Worm (Caenorhabditis elegans) whole organism, L3 larva: ENCODE measurements around the gene gln-5.

Experiments used
- R02D3.7 ChIP-seq: fragments of 150-350 bp; optimal IDR thresholded peaks from 2 replicates; lab custom pipeline; 2014; ENCODE audit warnings: missing biosample characterization, missing genetic modification characterization
- elt-3 ChIP-seq, 3 experiments: fragments of 150-350 bp in 1 of 3; sonication (generic microtip) in 2 of 3; optimal IDR thresholded peaks; 2 replicates in 2 of 3; 4 replicates in 1 of 3; lab custom pipeline; 2014 to 2017; ENCODE audit warnings: missing biosample characterization in 3 of 3, missing genetic modification characterization in 3 of 3
- sea-2 ChIP-seq: fragments of 150-350 bp; sonication (generic microtip); optimal IDR thresholded peaks from 4 replicates; lab custom pipeline; 2014; ENCODE audit warnings: missing biosample characterization, missing genetic modification reagents, missing genetic modification characterization
- snpc-4 ChIP-seq: fragments of 150-350 bp; optimal IDR thresholded peaks from 2 replicates; lab custom pipeline; 2014; ENCODE audit warnings: missing biosample characterization, missing genetic modification characterization

- TF ChIP-seq sea-2 (GFP tag; lab: Kevin White, UChicago) (no peak), snpc-4 (tag; lab: Kevin White, UChicago) (no peak), R02D3.7 (no peak), elt-3 (tag; optimal IDR thresholded peaks at IDR 0.05; lab: Kevin White, UChicago) (no peak)
Measured at ce11 chrIV:17258824-17259223, 14.6 kb downstream of the gln-5 start.
